Fruit fly (Drosophila melanogaster) whole organism, embryonic: ENCODE data around the gene Ist1.
A peak's percentile ranks its signal among the peaks of the same experiment; 100 is the strongest.

ENCODE experiments used
- Ada2b ChIP-seq: fragments of 200-800 bp; sonication (Bioruptor generic); IDR thresholded peaks from 2 replicates; pipeline ENCODE4 v1.3.6; 2022; ENCODE audit warnings: missing biosample characterization, missing genetic modification characterization
- Antp ChIP-seq: fragments of 200-800 bp; sonication (Bioruptor generic); optimal IDR thresholded peaks from 3 replicates; lab custom pipeline; 2016; ENCODE audit warnings: missing biosample characterization, missing genetic modification characterization
- Blimp-1 ChIP-seq: fragments of 200-800 bp; sonication (Bioruptor generic); optimal IDR thresholded peaks from 3 replicates; lab custom pipeline; 2018; ENCODE audit warnings: missing biosample characterization, missing genetic modification characterization, mild to moderate bottlenecking, moderate library complexity, missing genetic modification reagents
- Bteb2 ChIP-seq: fragments of 200-800 bp; sonication (Bioruptor generic); optimal IDR thresholded peaks from 2 replicates; lab custom pipeline; 2016; ENCODE audit warnings: missing biosample characterization, missing genetic modification characterization
- CG10267 ChIP-seq: fragments of 200-800 bp; sonication (Bioruptor generic); optimal IDR thresholded peaks from 2 replicates; lab custom pipeline; 2018; ENCODE audit warnings: missing biosample characterization, mild to moderate bottlenecking, missing genetic modification characterization, moderate library complexity
- CG10565 ChIP-seq: fragments of 200-800 bp; sonication (Bioruptor generic); optimal IDR thresholded peaks from 3 replicates; lab custom pipeline; 2016; ENCODE audit warnings: missing biosample characterization, mild to moderate bottlenecking, missing genetic modification characterization
- CG11247 ChIP-seq: fragments of 200-800 bp; sonication (Bioruptor generic); IDR thresholded peaks from 2 replicates; pipeline ENCODE4 v1.3.6; 2022; ENCODE audit warnings: missing biosample characterization, missing genetic modification characterization
- CG11504 ChIP-seq: fragments of 200-800 bp; sonication (Bioruptor generic); optimal IDR thresholded peaks from 3 replicates; lab custom pipeline; 2019; ENCODE audit warnings: missing biosample characterization, mild to moderate bottlenecking, missing genetic modification characterization, moderate library complexity
- CG11723 ChIP-seq: fragments of 200-800 bp; sonication (Bioruptor generic); optimal IDR thresholded peaks from 2 replicates; lab custom pipeline; 2017; ENCODE audit warnings: missing biosample characterization, mild to moderate bottlenecking, missing genetic modification characterization
- CG12155 ChIP-seq: fragments of 200-800 bp; sonication (Bioruptor generic); optimal IDR thresholded peaks from 3 replicates; lab custom pipeline; 2016; ENCODE audit warnings: missing biosample characterization, missing genetic modification characterization
- CG14441 ChIP-seq: fragments of 200-800 bp; sonication (Bioruptor generic); IDR thresholded peaks from 2 replicates; pipeline ENCODE4 v1.3.6; 2022; ENCODE audit warnings: missing biosample characterization, missing genetic modification characterization
- CG1602 ChIP-seq: fragments of 200-800 bp; sonication (Bioruptor generic); optimal IDR thresholded peaks from 3 replicates; lab custom pipeline; 2016; ENCODE audit warnings: missing biosample characterization, missing genetic modification characterization
- CG16815 ChIP-seq: fragments of 200-800 bp; sonication (Bioruptor generic); optimal IDR thresholded peaks from 3 replicates; lab custom pipeline; 2017; ENCODE audit warnings: missing biosample characterization, mild to moderate bottlenecking, missing genetic modification characterization
- CG30431 ChIP-seq: fragments of 200-800 bp; sonication (Bioruptor generic); optimal IDR thresholded peaks from 2 replicates; lab custom pipeline; 2017; ENCODE audit warnings: missing biosample characterization, missing genetic modification characterization
- CG31441 ChIP-seq: fragments of 200-800 bp; sonication (Bioruptor generic); IDR thresholded peaks from 2 replicates; pipeline ENCODE4 v1.3.6; 2022; ENCODE audit warnings: missing biosample characterization, missing genetic modification characterization
- CG32772 ChIP-seq: fragments of 200-800 bp; sonication (Bioruptor generic); IDR thresholded peaks from 2 replicates; pipeline ENCODE4 v1.3.6; 2022; ENCODE audit warnings: missing biosample characterization, missing genetic modification characterization
- CG6765 ChIP-seq: fragments of 200-800 bp; sonication (Bioruptor generic); optimal IDR thresholded peaks from 3 replicates; lab custom pipeline; 2017; ENCODE audit warnings: missing biosample characterization, mild to moderate bottlenecking, missing genetic modification characterization
- CG6791 ChIP-seq: fragments of 200-800 bp; sonication (Bioruptor generic); IDR thresholded peaks from 3 replicates; pipeline ENCODE4 v1.3.6; 2022; ENCODE audit warnings: missing biosample characterization, missing genetic modification characterization; ENCODE audit not compliant: partially characterized antibody
- CG9609 ChIP-seq: fragments of 200-800 bp; sonication (Bioruptor generic); optimal IDR thresholded peaks from 3 replicates; lab custom pipeline; 2016; ENCODE audit warnings: missing biosample characterization, missing genetic modification characterization
- CG9797 ChIP-seq: fragments of 200-800 bp; sonication (Bioruptor generic); optimal IDR thresholded peaks from 3 replicates; lab custom pipeline; 2018; ENCODE audit warnings: missing biosample characterization, mild to moderate bottlenecking, missing genetic modification characterization
- CG9817 ChIP-seq: fragments of 200-800 bp; sonication (Bioruptor generic); optimal IDR thresholded peaks from 2 replicates; lab custom pipeline; 2018; ENCODE audit warnings: missing biosample characterization, mild to moderate bottlenecking, missing genetic modification characterization, moderate library complexity
- Ets65A ChIP-seq: fragments of 200-800 bp; sonication (Bioruptor generic); peaks from one replicate; lab custom pipeline; 2016; ENCODE audit warnings: missing biosample characterization, missing genetic modification characterization
- Hmx ChIP-seq: fragments of 200-800 bp; sonication (Bioruptor generic); optimal IDR thresholded peaks from 2 replicates; lab custom pipeline; 2016; ENCODE audit warnings: missing biosample characterization, missing genetic modification characterization
- Hr3 ChIP-seq: fragments of 200-800 bp; sonication (Bioruptor generic); optimal IDR thresholded peaks from 3 replicates; lab custom pipeline; 2016; ENCODE audit warnings: missing biosample characterization, missing genetic modification characterization
- Hr78 ChIP-seq, 2 experiments: fragments of 200-800 bp in 1 of 2; fragments of >200 bp in 1 of 2; sonication (Bioruptor generic) in 1 of 2; optimal IDR thresholded peaks; 2 replicates each; lab custom pipeline; 2017 to 2019; ENCODE audit warnings: missing biosample characterization in 2 of 2, missing genetic modification characterization in 2 of 2, mild to moderate bottlenecking in 1 of 2, moderate library complexity in 1 of 2
- Hsf ChIP-seq: fragments of 200-800 bp; sonication (Bioruptor generic); optimal IDR thresholded peaks from 3 replicates; lab custom pipeline; 2016; ENCODE audit warnings: missing biosample characterization, missing genetic modification characterization
- Med ChIP-seq: fragments of 200-800 bp; sonication (Bioruptor generic); peaks from one replicate; lab custom pipeline; 2016; ENCODE audit warnings: missing biosample characterization, missing genetic modification characterization, mild to moderate bottlenecking, inconsistent platforms, moderate library complexity
- Nf-YB ChIP-seq: fragments of 200-800 bp; sonication (Bioruptor generic); optimal IDR thresholded peaks from 3 replicates; lab custom pipeline; 2019; ENCODE audit warnings: missing biosample characterization, mild to moderate bottlenecking, missing genetic modification characterization, moderate library complexity
- NfI ChIP-seq: fragments of 200-800 bp; sonication (Bioruptor generic); optimal IDR thresholded peaks from 3 replicates; lab custom pipeline; 2018; ENCODE audit warnings: missing biosample characterization, mild to moderate bottlenecking, missing genetic modification characterization, moderate library complexity
- Pdp1 ChIP-seq, 2 experiments: fragments of 200-800 bp; sonication (Bioruptor generic); optimal IDR thresholded peaks; 3 replicates each; lab custom pipeline; 2016; ENCODE audit warnings: missing biosample characterization in 2 of 2, missing genetic modification characterization in 2 of 2, mild to moderate bottlenecking in 1 of 2, moderate library complexity in 1 of 2
- Ravus ChIP-seq: fragments of 200-800 bp; sonication (Bioruptor generic); IDR thresholded peaks from 2 replicates; pipeline ENCODE4 v1.3.6; 2022; ENCODE audit warnings: missing biosample characterization, missing genetic modification characterization
- TFAM ChIP-seq: fragments of 200-800 bp; sonication (Bioruptor generic); optimal IDR thresholded peaks from 2 replicates; lab custom pipeline; 2017; ENCODE audit warnings: missing biosample characterization, missing genetic modification characterization, inconsistent platforms
- bsh ChIP-seq, 2 experiments: fragments of 200-800 bp; sonication (Bioruptor generic); optimal IDR thresholded peaks; 2 replicates each; lab custom pipeline; 2017 to 2018; ENCODE audit warnings: mild to moderate bottlenecking in 2 of 2, missing biosample characterization in 2 of 2, missing genetic modification characterization in 2 of 2, moderate library complexity in 1 of 2
- btn ChIP-seq: fragments of 200-800 bp; sonication (Bioruptor generic); optimal IDR thresholded peaks from 2 replicates; lab custom pipeline; 2016; ENCODE audit warnings: missing biosample characterization, missing genetic modification characterization
- chif ChIP-seq, 2 experiments: fragments of 200-800 bp; sonication (Bioruptor generic); optimal IDR thresholded peaks; 3 replicates each; lab custom pipeline; 2016; ENCODE audit warnings: missing biosample characterization in 2 of 2, missing genetic modification characterization in 2 of 2
- disco-r ChIP-seq: fragments of 200-800 bp; sonication (Bioruptor generic); optimal IDR thresholded peaks from 2 replicates; lab custom pipeline; 2016; ENCODE audit warnings: missing biosample characterization, missing genetic modification characterization
- dmrt99B ChIP-seq: fragments of 200-800 bp; sonication (Bioruptor generic); optimal IDR thresholded peaks from 2 replicates; lab custom pipeline; 2018; ENCODE audit warnings: missing biosample characterization, mild to moderate bottlenecking, missing genetic modification characterization, moderate library complexity
- esg ChIP-seq: fragments of 200-800 bp; sonication (Bioruptor generic); conservative IDR thresholded peaks from 2 replicates; pipeline ENCODE4 v1.3.6; 2022; ENCODE audit warnings: missing biosample characterization, missing genetic modification characterization
- grau ChIP-seq: fragments of 200-800 bp; optimal IDR thresholded peaks from 3 replicates; lab custom pipeline; 2019; ENCODE audit warnings: missing biosample characterization, mild to moderate bottlenecking, missing genetic modification characterization, moderate library complexity
- gsb-n ChIP-seq: fragments of 200-800 bp; sonication (Bioruptor generic); optimal IDR thresholded peaks from 3 replicates; lab custom pipeline; 2018; ENCODE audit warnings: missing biosample characterization, mild to moderate bottlenecking, missing genetic modification characterization
- h ChIP-seq: fragments of >200 bp; optimal IDR thresholded peaks from 2 replicates; lab custom pipeline; 2017
- nerfin-1 ChIP-seq: fragments of 200-800 bp; sonication (Bioruptor generic); optimal IDR thresholded peaks from 3 replicates; lab custom pipeline; 2019; ENCODE audit warnings: missing biosample characterization, mild to moderate bottlenecking, missing genetic modification characterization, moderate library complexity
- org-1 ChIP-seq: fragments of 200-800 bp; sonication (Bioruptor generic); optimal IDR thresholded peaks from 2 replicates; lab custom pipeline; 2017; ENCODE audit warnings: missing biosample characterization, missing genetic modification characterization
- seq ChIP-seq: fragments of 200-800 bp; sonication (Bioruptor generic); IDR thresholded peaks from 2 replicates; pipeline ENCODE4 v1.3.6; 2022; ENCODE audit warnings: missing biosample characterization, missing genetic modification characterization
- ssp ChIP-seq: fragments of 200-800 bp; sonication (Bioruptor generic); IDR thresholded peaks from 2 replicates; pipeline ENCODE4 v1.3.6; 2022; ENCODE audit warnings: missing biosample characterization, missing genetic modification characterization
- ttk ChIP-seq: fragments of 200-800 bp; sonication (Bioruptor generic); IDR thresholded peaks from 2 replicates; pipeline ENCODE4 v2.1.2; 2022; ENCODE audit warnings: missing biosample characterization, missing genetic modification characterization
- twi ChIP-seq: fragments of 200-800 bp; optimal IDR thresholded peaks from 2 replicates; lab custom pipeline; 2019; ENCODE audit warnings: missing biosample characterization, mild to moderate bottlenecking, missing genetic modification characterization, moderate library complexity
- unpg ChIP-seq: fragments of 200-800 bp; sonication (Bioruptor generic); optimal IDR thresholded peaks from 3 replicates; lab custom pipeline; 2018; ENCODE audit warnings: missing biosample characterization, mild to moderate bottlenecking, missing genetic modification characterization, moderate library complexity
- vvl ChIP-seq: fragments of 200-800 bp; sonication (Bioruptor generic); IDR thresholded peaks from 2 replicates; pipeline ENCODE4 v1.3.6; 2022; ENCODE audit warnings: missing biosample characterization, missing genetic modification characterization
- zen ChIP-seq: fragments of 200-800 bp; sonication (Bioruptor generic); optimal IDR thresholded peaks from 3 replicates; lab custom pipeline; 2018; ENCODE audit warnings: missing biosample characterization, mild to moderate bottlenecking, missing genetic modification characterization, moderate library complexity
- zfh1 ChIP-seq: fragments of 200-800 bp; sonication (Bioruptor generic); IDR thresholded peaks from 3 replicates; pipeline ENCODE4 v1.3.6; 2022; ENCODE audit warnings: missing biosample characterization, missing genetic modification characterization

The Ist1 gene

DNA sequence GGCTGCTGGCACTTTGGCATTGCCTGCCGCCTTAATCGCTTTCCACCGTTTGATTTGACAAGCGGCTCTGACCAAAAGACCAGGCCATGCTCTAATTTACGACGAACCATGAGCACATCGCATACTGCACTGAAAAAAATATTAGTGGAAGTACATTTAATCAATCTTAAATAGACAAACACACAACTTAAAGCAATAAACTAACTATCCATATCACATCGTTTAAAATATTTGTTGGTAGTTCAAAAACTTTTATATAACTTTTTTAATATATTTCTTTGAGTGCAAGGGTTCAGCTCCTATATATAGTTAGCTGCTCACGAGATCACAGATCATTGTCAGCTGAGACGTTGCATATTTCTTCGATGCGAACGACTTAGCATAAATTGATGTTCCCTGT lies 50.4 kb downstream of the Ist1 start (continued):
- peak; percentile 32 for TF ChIP-seq CG11723
- peak; percentile 71 for TF ChIP-seq vvl
- peak; percentile 59; the same call in 1 of the 2 replicates for TF ChIP-seq seq
- TF ChIP-seq bsh (GFP tag; optimal IDR thresholded peaks at IDR 0.05; lab: Kevin White, UChicago): peak in 1 of 2 experiments; percentile 80
- peak; percentile 77 for TF ChIP-seq dmrt99B
- peak; percentile 55 for TF ChIP-seq CG10267 (tag; lab: Kevin White, UChicago)
- TF ChIP-seq Ets65A: peak; percentile 92
- no peak for TF ChIP-seq CG9797 (GFP tag; lab: Kevin White, UChicago)
- 0 out of 2 replicates have a peak, but pooled peaks have one; percentile 10 for TF ChIP-seq CG11247 (GFP tag; lab: Robert Waterston, UW)
- peak; percentile 69 for TF ChIP-seq ttk
- TF ChIP-seq Ravus (GFP tag; lab: Robert Waterston, UW): peak; percentile 9; the same call in 1 of the 2 replicates
- TF ChIP-seq disco-r (GFP tag; lab: Kevin White, UChicago): no peak
- peak; percentile 55 for TF ChIP-seq nerfin-1
- TF ChIP-seq Med (GFP tag; lab: Kevin White, UChicago): peak; percentile 90
- TF ChIP-seq Ada2b (GFP tag; lab: Robert Waterston, UW): peak; percentile 58
- peak; percentile 69 for TF ChIP-seq unpg (GFP tag; lab: Kevin White, UChicago)
- no peak for TF ChIP-seq CG10565 (GFP tag; lab: Kevin White, UChicago)
- TF ChIP-seq Hr78 (GFP tag; optimal IDR thresholded peaks at IDR 0.05; lab: Kevin White, UChicago): peak in 1 of 2 experiments; percentile 64
- peak; percentile 27 to 48 for TF ChIP-seq Pdp1 (GFP tag; optimal IDR thresholded peaks at IDR 0.05; lab: Kevin White, UChicago)
- no peak for TF ChIP-seq TFAM (GFP tag; lab: Kevin White, UChicago)
- TF ChIP-seq CG16815 (GFP tag; lab: Kevin White, UChicago): peak; percentile 28
- TF ChIP-seq Hsf (GFP tag; lab: Kevin White, UChicago): peak; percentile 31
- TF ChIP-seq gsb-n (tag; lab: Kevin White, UChicago): peak; percentile 11
- TF ChIP-seq CG9817 (tag; lab: Kevin White, UChicago): peak; percentile 50
- no peak for TF ChIP-seq h (lab: Kevin White, UChicago)
- peak; percentile 61 for TF ChIP-seq CG32772
- TF ChIP-seq Nf-YB (GFP tag; lab: Kevin White, UChicago): peak; percentile 40
- no peak for TF ChIP-seq CG6765
- TF ChIP-seq CG30431 (GFP tag; lab: Kevin White, UChicago): no peak
- TF ChIP-seq CG6791 (GFP tag; lab: Robert Waterston, UW): no peak
- TF ChIP-seq zen: peak; percentile 51
- peak; percentile 74 for TF ChIP-seq CG31441 (GFP tag; lab: Robert Waterston, UW)
- peak; percentile 28 for TF ChIP-seq twi (tag; lab: Kevin White, UChicago)
- peak; percentile 54 for TF ChIP-seq NfI (GFP tag; lab: Kevin White, UChicago)
- peak; percentile 28 for TF ChIP-seq CG1602
- TF ChIP-seq CG14441: 0 out of 2 replicates have a peak, but pooled peaks have one; percentile 11
- TF ChIP-seq grau (tag; lab: Kevin White, UChicago): peak; percentile 74
- peak in 1 of 2 experiments; percentile 31 for TF ChIP-seq chif (GFP tag; optimal IDR thresholded peaks at IDR 0.05; lab: Kevin White, UChicago)
- TF ChIP-seq zfh1 (GFP tag; lab: Robert Waterston, UW): peak; percentile 56; the same call in 2 of the 3 replicates
- no peak for TF ChIP-seq btn (GFP tag; lab: Kevin White, UChicago)
- TF ChIP-seq Hmx (GFP tag; lab: Kevin White, UChicago): no peak
- peak; percentile 65 for TF ChIP-seq esg
- peak; percentile 44 for TF ChIP-seq Antp (GFP tag; lab: Kevin White, UChicago)
- peak; percentile 64 for TF ChIP-seq Hr3 (GFP tag; lab: Kevin White, UChicago)
- TF ChIP-seq Blimp-1: peak; percentile 74
- TF ChIP-seq ssp (GFP tag; lab: Robert Waterston, UW): peak; percentile 45
- TF ChIP-seq org-1 (GFP tag; lab: Kevin White, UChicago): peak; percentile 15
- peak; percentile 13 for TF ChIP-seq CG9609 (GFP tag; lab: Kevin White, UChicago)
- TF ChIP-seq Bteb2: peak; percentile 31
- TF ChIP-seq CG12155 (GFP tag; lab: Kevin White, UChicago): peak; percentile 31
- TF ChIP-seq CG11504: peak; percentile 82
